Worm (Caenorhabditis elegans): ENCODE measurements around the gene K03H1.13.

K03H1.13 gene

DNA sequence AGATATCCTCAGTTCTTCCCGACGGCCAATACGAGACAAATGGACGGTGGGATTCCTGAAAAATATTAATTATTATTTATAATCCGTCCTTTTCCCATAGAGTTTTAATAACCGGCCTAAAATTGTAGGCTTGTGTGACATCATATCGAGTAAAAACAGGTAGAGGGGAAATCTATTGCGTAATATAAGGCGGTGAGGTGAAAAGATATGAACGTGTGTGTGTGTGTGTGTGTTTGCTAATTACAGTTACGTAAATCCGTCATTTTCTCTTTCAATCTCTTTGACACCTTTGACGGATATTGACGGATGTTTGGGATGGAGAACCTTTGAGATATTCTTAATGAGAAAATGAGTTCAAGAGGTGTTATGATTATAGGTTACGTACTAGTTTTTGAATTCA is 15.3 kb upstream of the K03H1.13 start:
- TF ChIP-seq aly-2 (tag; optimal IDR thresholded peaks at IDR 0.05) (no peak), elt-2 (tag; optimal IDR thresholded peaks at IDR 0.05) (no peak), ama-1 (optimal IDR thresholded peaks at IDR 0.05) (no peak), egl-5 (tag; optimal IDR thresholded peaks at IDR 0.05) (no peak), zag-1 (tag; optimal IDR thresholded peaks at IDR 0.05) (no peak), daf-12 (tag; optimal IDR thresholded peaks at IDR 0.05) (no peak), mdl-1 (tag; optimal IDR thresholded peaks at IDR 0.05) (no peak), mml-1 (tag; optimal IDR thresholded peaks at IDR 0.05) (no peak), unc-39 (tag; optimal IDR thresholded peaks at IDR 0.05) (no peak), pha-4 (tag; optimal IDR thresholded peaks at IDR 0.05) (no peak), nhr-28 (tag; optimal IDR thresholded peaks at IDR 0.05) (no peak), nhr-67 (tag; optimal IDR thresholded peaks at IDR 0.05) (no peak), ceh-82 (tag; optimal IDR thresholded peaks at IDR 0.05) (no peak), lin-39 (tag; optimal IDR thresholded peaks at IDR 0.05) (no peak), egl-27 (tag; optimal IDR thresholded peaks at IDR 0.05) (no peak), fkh-2 (tag; optimal IDR thresholded peaks at IDR 0.05) (no peak), nhr-11 (tag; optimal IDR thresholded peaks at IDR 0.05) (no peak), elt-3 (tag; optimal IDR thresholded peaks at IDR 0.05) (no peak), skn-1 (tag; optimal IDR thresholded peaks at IDR 0.05) (no peak), elt-1 (tag; optimal IDR thresholded peaks at IDR 0.05) (no peak)

- no peak for TF ChIP-seq mdl-1 (tag; optimal IDR thresholded peaks at IDR 0.05)
- no peak for TF ChIP-seq daf-12 (tag; optimal IDR thresholded peaks at IDR 0.05)
- TF ChIP-seq nhr-76 (tag; optimal IDR thresholded peaks at IDR 0.05): no peak
- no peak for TF ChIP-seq mml-1 (tag; optimal IDR thresholded peaks at IDR 0.05)
- TF ChIP-seq lsy-12 (tag; optimal IDR thresholded peaks at IDR 0.05): no peak
- TF ChIP-seq egl-5 (tag; optimal IDR thresholded peaks at IDR 0.05): no peak
- TF ChIP-seq fkh-10 (GFP tag; optimal IDR thresholded peaks at IDR 0.05): no peak
- TF ChIP-seq zag-1 (tag; optimal IDR thresholded peaks at IDR 0.05): no peak
- no peak for TF ChIP-seq nhr-237 (tag; optimal IDR thresholded peaks at IDR 0.05)
Measured at ce11 chrIII:9964416-9964815, 14.3 kb upstream of the K03H1.13 start.

ce11 chrIII:9963447-9963846 is 13.3 kb upstream of the K03H1.13 start:
- TF ChIP-seq nhr-25 (tag; optimal IDR thresholded peaks at IDR 0.05) (no peak), mdl-1 (tag; optimal IDR thresholded peaks at IDR 0.05) (no peak), jun-1 (tag; optimal IDR thresholded peaks at IDR 0.05) (no peak), skn-1 (tag; optimal IDR thresholded peaks at IDR 0.05) (no peak), ztf-11 (tag; optimal IDR thresholded peaks at IDR 0.05) (no peak), egl-5 (tag; optimal IDR thresholded peaks at IDR 0.05) (no peak), egl-27 (tag; optimal IDR thresholded peaks at IDR 0.05) (no peak), pha-4 (tag; optimal IDR thresholded peaks at IDR 0.05) (no peak), nhr-76 (tag; optimal IDR thresholded peaks at IDR 0.05) (no peak)

ce11 chrIII:9956665-9957401 is 6.7 kb upstream of the K03H1.13 start, which contains the start of gene alx-1:
alx-1 (plus strand) TSS chrIII:9957351.
- peak; percentile 50 for TF ChIP-seq pqm-1 (tag; optimal IDR thresholded peaks at IDR 0.05)
- TF ChIP-seq pha-4 (tag; optimal IDR thresholded peaks at IDR 0.05): peak; percentile 39
- TF ChIP-seq nhr-43 (tag; optimal IDR thresholded peaks at IDR 0.05; ENCODE audit: poor library complexity, severe bottlenecking): no peak
- peak; percentile 40 for TF ChIP-seq ceh-28 (tag; optimal IDR thresholded peaks at IDR 0.05)
- TF ChIP-seq egl-27 (tag; optimal IDR thresholded peaks at IDR 0.05): no peak
- TF ChIP-seq snpc-4 (tag; optimal IDR thresholded peaks at IDR 0.05): peak; percentile 3
- no peak for TF ChIP-seq ceh-82 (tag; optimal IDR thresholded peaks at IDR 0.05)
- peak; percentile 52 for TF ChIP-seq elt-2 (tag; optimal IDR thresholded peaks at IDR 0.05)
- no peak for TF ChIP-seq fkh-2 (tag; optimal IDR thresholded peaks at IDR 0.05)
- TF ChIP-seq fos-1 (tag; optimal IDR thresholded peaks at IDR 0.05): peak; percentile 62
- peak; percentile 66 for TF ChIP-seq jun-1 (tag; optimal IDR thresholded peaks at IDR 0.05)
- no peak for TF ChIP-seq aly-2 (tag; optimal IDR thresholded peaks at IDR 0.05)
- TF ChIP-seq nhr-67 (tag; optimal IDR thresholded peaks at IDR 0.05): no peak
- TF ChIP-seq nfya-1 (tag; optimal IDR thresholded peaks at IDR 0.05; ENCODE audit: insufficient read depth): peak; percentile 20

- TF ChIP-seq elt-2 (tag; optimal IDR thresholded peaks at IDR 0.05) (no peak), pha-4 (tag; optimal IDR thresholded peaks at IDR 0.05) (peak; percentile 60), egl-5 (tag; optimal IDR thresholded peaks at IDR 0.05) (peak; percentile 11), elt-3 (tag; optimal IDR thresholded peaks at IDR 0.05) (no peak), lin-15B (tag; optimal IDR thresholded peaks at IDR 0.05) (peak; percentile 17)
Measured at ce11 chrIII:9956123-9956522, 6.0 kb upstream of the K03H1.13 start, which contains the start of gene mog-1. mog-1 (minus strand) TSS chrIII:9956215.
